Worm (Caenorhabditis elegans) whole organism, late embryonic: ENCODE measurements around the gene srh-246.

Experiments
- Y22D7AL.16 ChIP-seq: sonication (generic microtip); optimal IDR thresholded peaks from 2 replicates; lab custom pipeline; 2016; ENCODE audit warnings: missing genetic modification characterization, missing compliant biosample characterization
- ceh-14 ChIP-seq: sonication (generic microtip); optimal IDR thresholded peaks from 2 replicates; lab custom pipeline; 2016; ENCODE audit warnings: missing genotype, missing genetic modification characterization, missing compliant biosample characterization
- ceh-31 ChIP-seq: sonication (generic microtip); optimal IDR thresholded peaks from 2 replicates; lab custom pipeline; 2016; ENCODE audit warnings: missing genetic modification characterization, missing compliant biosample characterization
- ceh-6 ChIP-seq: fragments of 200-800 bp; sonication (Bioruptor generic); optimal IDR thresholded peaks from 2 replicates; lab custom pipeline; 2018; ENCODE audit warnings: mild to moderate bottlenecking, missing genetic modification characterization, missing compliant biosample characterization
- fkh-10 ChIP-seq: fragments of 150-350 bp; optimal IDR thresholded peaks from 2 replicates; lab custom pipeline; 2014; ENCODE audit warnings: missing biosample characterization, missing genetic modification reagents, missing genetic modification characterization
- pha-4 ChIP-seq: fragments of 150-350 bp; optimal IDR thresholded peaks from 2 replicates; lab custom pipeline; 2018; ENCODE audit warnings: missing biosample characterization, missing genetic modification reagents, missing genetic modification characterization
- pqm-1 ChIP-seq: sonication (generic microtip); optimal IDR thresholded peaks from 2 replicates; lab custom pipeline; 2016; ENCODE audit warnings: missing genetic modification characterization, missing compliant biosample characterization
- rnt-1 ChIP-seq: sonication (generic microtip); optimal IDR thresholded peaks from 2 replicates; lab custom pipeline; 2016; ENCODE audit warnings: missing genetic modification characterization, missing compliant biosample characterization
- unc-3 ChIP-seq, 2 experiments: fragments of 200-800 bp in 1 of 2; sonication (Bioruptor generic) in 1 of 2; sonication (generic microtip) in 1 of 2; conservative IDR thresholded peaks in 1 of 2; optimal IDR thresholded peaks in 1 of 2; 2 replicates each; pipeline versions ENCODE4 v1.3.6 to Lab custom; 2016 to 2022; ENCODE audit warnings: missing compliant biosample characterization in 2 of 2, missing genetic modification characterization in 2 of 2, missing genetic modification reagents in 1 of 2

DNA sequence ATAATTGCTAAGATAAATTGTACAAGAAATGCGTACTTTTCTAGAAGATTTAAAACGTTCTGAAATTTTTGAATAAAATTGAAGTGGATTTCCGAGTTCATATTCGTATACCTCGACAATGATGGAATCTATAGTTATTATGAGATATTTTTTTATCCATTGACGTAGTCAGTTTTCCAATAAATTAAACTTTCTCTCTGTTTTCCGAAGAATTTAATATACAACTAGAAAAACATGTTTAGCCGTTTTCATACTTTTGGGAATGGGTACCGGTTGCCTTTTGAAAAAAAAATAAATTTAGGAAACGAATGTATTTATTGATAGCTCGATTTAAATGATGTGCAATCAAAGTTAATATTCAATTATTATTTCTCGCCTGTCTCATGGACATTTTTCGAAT, 48.7 kb downstream of the srh-246 start, which contains the start of gene srw-109:
- TF ChIP-seq pha-4, result no peak
- TF ChIP-seq fkh-10 (GFP tag; lab: Kevin White, UChicago), result no peak
- TF ChIP-seq pqm-1 (tag; lab: Kevin White, UChicago), result no peak
- TF ChIP-seq ceh-6 (GFP tag; lab: Kevin White, UChicago), result no peak
- no peak for TF ChIP-seq ceh-31 (tag; lab: Kevin White, UChicago)
- TF ChIP-seq Y22D7AL.16 (tag; lab: Kevin White, UChicago), result no peak
- no peak for TF ChIP-seq ceh-14
- no peak for TF ChIP-seq unc-3 (GFP tag; conservative IDR thresholded peaks at IDR 0.05; lab: Robert Waterston, UW)
- no peak for TF ChIP-seq unc-3 (tag; optimal IDR thresholded peaks at IDR 0.05; lab: Kevin White, UChicago)
- no peak for TF ChIP-seq rnt-1
